Worm (Caenorhabditis elegans): ENCODE measurements around the gene C25E10.11.
A peak's percentile ranks its signal among the peaks of the same experiment; 100 is the strongest.

C25E10.11 gene

DNA sequence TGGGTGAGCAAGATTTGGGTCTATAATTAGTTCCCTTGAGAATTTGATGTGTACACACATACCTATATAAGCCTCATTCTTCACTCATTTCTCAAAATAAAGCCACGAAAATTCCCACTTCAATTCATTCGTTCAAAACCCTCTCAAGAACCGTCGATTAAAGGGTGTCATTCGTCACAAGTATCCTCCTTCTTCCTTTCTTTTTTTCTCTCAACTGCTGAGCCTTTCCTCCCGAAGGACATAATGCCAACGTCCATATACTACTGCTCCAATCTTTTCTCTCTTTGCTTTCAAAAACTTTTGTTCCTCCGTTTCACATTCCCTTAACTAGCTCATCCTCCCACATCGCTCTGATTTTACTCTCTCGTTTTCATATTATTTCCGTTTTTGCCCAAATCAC lies 33.7 kb upstream of the C25E10.11 start, which contains the start of gene T27E4.1:
TSS of gene T27E4.1 (plus strand) at position 137 of the 400 bp plus-strand sequence.
- TF ChIP-seq tbx-2 (tag; optimal IDR thresholded peaks at IDR 0.05) = no peak
- no peak for TF ChIP-seq pqm-1 (tag; optimal IDR thresholded peaks at IDR 0.05)
- TF ChIP-seq skn-1 (tag; optimal IDR thresholded peaks at IDR 0.05) = no peak
- TF ChIP-seq lin-39 (tag; optimal IDR thresholded peaks at IDR 0.05) = peak; percentile 44

DNA sequence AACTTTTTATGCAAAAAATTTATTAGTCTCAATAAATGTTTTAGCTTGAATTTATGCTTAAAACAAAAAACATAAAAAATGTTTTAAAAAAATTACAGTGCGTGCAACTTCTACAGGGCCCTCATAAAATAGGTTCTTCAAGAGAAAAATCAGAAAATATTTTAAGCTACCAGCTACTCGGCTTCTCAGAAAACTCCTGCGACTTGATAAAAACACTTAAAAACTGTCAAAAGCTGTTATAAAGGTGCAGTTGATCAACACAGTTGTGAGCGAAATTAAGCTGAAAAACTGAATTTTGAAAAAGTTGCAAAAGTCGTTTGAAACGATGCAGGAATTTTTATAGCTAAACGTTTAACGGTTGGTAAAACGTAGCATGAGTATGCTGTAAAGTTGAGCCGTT lies 30.2 kb upstream of the C25E10.11 start:
- TF ChIP-seq nfya-1 (tag; optimal IDR thresholded peaks at IDR 0.05; ENCODE audit: insufficient read depth) (peak; percentile 48), snpc-4 (tag; optimal IDR thresholded peaks at IDR 0.05) (peak; percentile 10), nhr-77 (tag; optimal IDR thresholded peaks at IDR 0.05) (no peak), ama-1 (optimal IDR thresholded peaks at IDR 0.05) (peak; percentile 99), fkh-2 (tag; optimal IDR thresholded peaks at IDR 0.05) (no peak), lsy-12 (tag; optimal IDR thresholded peaks at IDR 0.05) (peak; percentile 42)

DNA sequence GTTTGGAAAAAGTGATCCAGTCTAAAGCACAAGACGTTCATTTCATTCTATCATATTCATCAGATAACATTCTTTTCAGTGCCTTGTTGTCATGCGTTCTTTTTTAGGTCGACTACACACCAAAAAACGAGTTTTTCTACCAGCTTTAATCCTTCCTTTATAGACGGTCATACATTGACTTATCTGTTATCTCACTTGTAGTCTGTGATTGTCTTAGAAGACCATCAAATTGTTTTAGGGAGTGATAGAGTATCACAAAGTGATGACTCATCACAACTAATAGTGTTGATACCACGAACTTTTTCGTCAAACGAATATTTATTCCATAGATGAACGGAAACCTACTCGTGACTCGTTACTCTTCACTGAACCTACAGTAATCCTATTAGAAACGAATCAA lies 27.3 kb upstream of the C25E10.11 start:
- TF ChIP-seq ceh-9 (tag; optimal IDR thresholded peaks at IDR 0.05) = no peak
- no peak for TF ChIP-seq nhr-77 (tag; optimal IDR thresholded peaks at IDR 0.05)
- no peak for TF ChIP-seq nhr-237 (tag; optimal IDR thresholded peaks at IDR 0.05)
- no peak for TF ChIP-seq nhr-67 (tag; optimal IDR thresholded peaks at IDR 0.05)
- peak; percentile 15 for TF ChIP-seq pqm-1 (tag; optimal IDR thresholded peaks at IDR 0.05)
- peak; percentile 58 for TF ChIP-seq ceh-28 (tag; optimal IDR thresholded peaks at IDR 0.05)
- TF ChIP-seq unc-62 (GFP tag; optimal IDR thresholded peaks at IDR 0.05) = no peak
- no peak for TF ChIP-seq nhr-11 (tag; optimal IDR thresholded peaks at IDR 0.05)
- TF ChIP-seq snpc-4 (tag; optimal IDR thresholded peaks at IDR 0.05) = no peak
- peak; percentile 89 for TF ChIP-seq nhr-23 (tag; optimal IDR thresholded peaks at IDR 0.05)
- TF ChIP-seq nhr-28 (tag; optimal IDR thresholded peaks at IDR 0.05) = no peak
- TF ChIP-seq ama-1 (optimal IDR thresholded peaks at IDR 0.05) = no peak
- no peak for TF ChIP-seq elt-1 (tag; optimal IDR thresholded peaks at IDR 0.05)
- peak; percentile 34 for TF ChIP-seq elt-2 (tag; optimal IDR thresholded peaks at IDR 0.05)
- TF ChIP-seq ceh-82 (tag; optimal IDR thresholded peaks at IDR 0.05) = no peak
- TF ChIP-seq nfya-1 (tag; optimal IDR thresholded peaks at IDR 0.05; ENCODE audit: insufficient read depth) = no peak
- TF ChIP-seq hmg-11 (tag; optimal IDR thresholded peaks at IDR 0.05) = no peak
- TF ChIP-seq sea-2 (GFP tag; optimal IDR thresholded peaks at IDR 0.05) = no peak
- TF ChIP-seq jun-1 (tag; optimal IDR thresholded peaks at IDR 0.05) = peak; percentile 43
- TF ChIP-seq nhr-25 (tag; optimal IDR thresholded peaks at IDR 0.05) = peak; percentile 73
- no peak for TF ChIP-seq ztf-4 (tag; optimal IDR thresholded peaks at IDR 0.05)
- no peak for TF ChIP-seq pha-4 (tag; optimal IDR thresholded peaks at IDR 0.05)
- TF ChIP-seq fos-1 (tag; optimal IDR thresholded peaks at IDR 0.05) = no peak
- TF ChIP-seq aly-2 (tag; optimal IDR thresholded peaks at IDR 0.05) = no peak
- TF ChIP-seq tbx-2 (tag; optimal IDR thresholded peaks at IDR 0.05) = peak; percentile 22
- TF ChIP-seq nhr-76 (tag; optimal IDR thresholded peaks at IDR 0.05) = no peak
- peak in 1 of 3 experiments; percentile 84 for TF ChIP-seq elt-3 (tag; optimal IDR thresholded peaks at IDR 0.05)
- no peak for TF ChIP-seq egl-27 (tag; optimal IDR thresholded peaks at IDR 0.05)
- TF ChIP-seq daf-12 (tag; optimal IDR thresholded peaks at IDR 0.05) = no peak
- no peak for TF ChIP-seq ceh-16 (tag; optimal IDR thresholded peaks at IDR 0.05)
- no peak for TF ChIP-seq mml-1 (tag; optimal IDR thresholded peaks at IDR 0.05)
- TF ChIP-seq lin-15B (tag; optimal IDR thresholded peaks at IDR 0.05) = no peak
- TF ChIP-seq lin-39 (tag; optimal IDR thresholded peaks at IDR 0.05) = no peak
- no peak for TF ChIP-seq fkh-2 (tag; optimal IDR thresholded peaks at IDR 0.05)
- TF ChIP-seq nhr-43 (tag; optimal IDR thresholded peaks at IDR 0.05; ENCODE audit: poor library complexity, severe bottlenecking) = peak; percentile 88
- TF ChIP-seq fkh-10 (GFP tag; optimal IDR thresholded peaks at IDR 0.05) = no peak

DNA sequence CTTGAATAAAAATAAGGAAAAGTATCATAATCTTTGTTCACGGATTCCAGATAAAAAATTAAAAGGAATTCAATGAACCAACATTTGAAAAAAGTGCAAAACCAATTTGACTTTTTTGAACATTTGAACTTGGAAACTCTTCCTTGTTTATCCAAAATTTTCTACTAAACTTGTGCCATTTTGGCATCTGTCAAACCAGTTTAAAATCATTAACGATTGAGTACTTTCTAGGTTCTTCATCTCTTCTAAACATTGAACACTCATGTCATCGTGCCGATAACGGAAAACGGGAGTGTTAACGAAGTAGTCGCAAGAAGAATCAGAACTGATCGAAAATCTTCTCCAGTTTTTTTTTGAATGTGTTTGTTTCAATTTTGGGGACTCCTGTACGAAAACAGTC lies 25.7 kb upstream of the C25E10.11 start:
- no peak for TF ChIP-seq skn-1 (tag; optimal IDR thresholded peaks at IDR 0.05)
- no peak for TF ChIP-seq egl-27 (tag; optimal IDR thresholded peaks at IDR 0.05)
- no peak for TF ChIP-seq nhr-237 (tag; optimal IDR thresholded peaks at IDR 0.05)
- TF ChIP-seq R02D3.7 (tag; optimal IDR thresholded peaks at IDR 0.05) = no peak
- TF ChIP-seq nhr-23 (tag; optimal IDR thresholded peaks at IDR 0.05) = peak; percentile 37
- no peak for TF ChIP-seq nhr-77 (tag; optimal IDR thresholded peaks at IDR 0.05)
- no peak for TF ChIP-seq unc-39 (tag; optimal IDR thresholded peaks at IDR 0.05)
- TF ChIP-seq lin-15B (tag; optimal IDR thresholded peaks at IDR 0.05) = no peak
- TF ChIP-seq mml-1 (tag; optimal IDR thresholded peaks at IDR 0.05) = no peak
- no peak for TF ChIP-seq nhr-67 (tag; optimal IDR thresholded peaks at IDR 0.05)
- TF ChIP-seq lsy-12 (tag; optimal IDR thresholded peaks at IDR 0.05) = no peak
- no peak for TF ChIP-seq ceh-82 (tag; optimal IDR thresholded peaks at IDR 0.05)
- peak; percentile 12 for TF ChIP-seq nhr-25 (tag; optimal IDR thresholded peaks at IDR 0.05)
- no peak for TF ChIP-seq ztf-11 (tag; optimal IDR thresholded peaks at IDR 0.05)
- TF ChIP-seq nhr-43 (tag; optimal IDR thresholded peaks at IDR 0.05; ENCODE audit: poor library complexity, severe bottlenecking) = peak; percentile 11
- no peak for TF ChIP-seq sea-2 (GFP tag; optimal IDR thresholded peaks at IDR 0.05)
